Worm (Caenorhabditis elegans) whole organism, L3 larva: Measurements from ENCODE around the gene W07A12.8.

Experiments
- R02D3.7 ChIP-seq: fragments of 150-350 bp; optimal IDR thresholded peaks from 2 replicates; lab custom pipeline; 2014; ENCODE audit warnings: missing biosample characterization, missing genetic modification characterization
- ZK546.5 ChIP-seq: sonication (generic microtip); optimal IDR thresholded peaks from 2 replicates; lab custom pipeline; 2017; ENCODE audit warnings: missing biosample characterization, missing genetic modification characterization
- ama-1 ChIP-seq: fragments of 150-350 bp; optimal IDR thresholded peaks from 2 replicates; lab custom pipeline; 2018
- ceh-82 ChIP-seq: fragments of 150-350 bp; optimal IDR thresholded peaks from 2 replicates; lab custom pipeline; 2014; ENCODE audit warnings: missing biosample characterization, missing genetic modification characterization
- daf-12 ChIP-seq: fragments of 150-350 bp; optimal IDR thresholded peaks from 2 replicates; lab custom pipeline; 2014; ENCODE audit warnings: missing biosample characterization, missing genetic modification reagents, missing genetic modification characterization
- egl-27 ChIP-seq: sonication (generic microtip); optimal IDR thresholded peaks from 4 replicates; lab custom pipeline; 2017; ENCODE audit warnings: missing biosample characterization, missing genetic modification reagents, missing genetic modification characterization
- egl-5 ChIP-seq: fragments of 150-350 bp; optimal IDR thresholded peaks from 2 replicates; lab custom pipeline; 2017; ENCODE audit warnings: missing biosample characterization, missing genetic modification reagents, missing genetic modification characterization, inconsistent platforms
- elt-1 ChIP-seq: fragments of 150-350 bp; optimal IDR thresholded peaks from 2 replicates; lab custom pipeline; 2014; ENCODE audit warnings: missing biosample characterization, missing genetic modification characterization
- elt-2 ChIP-seq: sonication (generic microtip); optimal IDR thresholded peaks from 2 replicates; lab custom pipeline; 2016; ENCODE audit warnings: missing genetic modification reagents, mild to moderate bottlenecking, missing genetic modification characterization, missing compliant biosample characterization
- eor-1 ChIP-seq, 2 experiments: fragments of 150-350 bp; optimal IDR thresholded peaks; 2 replicates each; lab custom pipeline; 2014 to 2018; ENCODE audit warnings: missing biosample characterization in 2 of 2, missing genetic modification characterization in 2 of 2
- fkh-2 ChIP-seq: fragments of 150-350 bp; optimal IDR thresholded peaks from 2 replicates; lab custom pipeline; 2014; ENCODE audit warnings: missing biosample characterization, missing genetic modification reagents, missing genetic modification characterization
- fos-1 ChIP-seq: fragments of 150-350 bp; optimal IDR thresholded peaks from 2 replicates; lab custom pipeline; 2014; ENCODE audit warnings: missing biosample characterization, missing genetic modification characterization
- hmg-11 ChIP-seq: sonication (generic microtip); optimal IDR thresholded peaks from 2 replicates; lab custom pipeline; 2016; ENCODE audit warnings: missing genetic modification characterization, missing compliant biosample characterization
- lin-15B ChIP-seq: fragments of 150-350 bp; optimal IDR thresholded peaks from 2 replicates; lab custom pipeline; 2014; ENCODE audit warnings: missing biosample characterization, missing genetic modification characterization
- lin-39 ChIP-seq: fragments of 150-350 bp; optimal IDR thresholded peaks from 2 replicates; lab custom pipeline; 2018; ENCODE audit warnings: missing biosample characterization, missing genetic modification reagents, missing genetic modification characterization
- lsy-12 ChIP-seq: sonication (generic microtip); optimal IDR thresholded peaks from 2 replicates; lab custom pipeline; 2016; ENCODE audit warnings: mild to moderate bottlenecking, missing genetic modification characterization, missing compliant biosample characterization
- mdl-1 ChIP-seq: fragments of 150-350 bp; optimal IDR thresholded peaks from 2 replicates; lab custom pipeline; 2014; ENCODE audit warnings: missing biosample characterization, missing genetic modification characterization
- mml-1 ChIP-seq: fragments of 150-350 bp; sonication (generic microtip); optimal IDR thresholded peaks from 3 replicates; lab custom pipeline; 2014; ENCODE audit warnings: missing biosample characterization, missing genetic modification characterization
- nfya-1 ChIP-seq: sonication (generic microtip); optimal IDR thresholded peaks from 2 replicates; lab custom pipeline; 2017; ENCODE audit warnings: missing genetic modification characterization, mild to moderate bottlenecking, missing compliant biosample characterization, antibody characterized with exemption, moderate library complexity; ENCODE audit not compliant: insufficient read depth
- nhr-11 ChIP-seq: fragments of 150-350 bp; optimal IDR thresholded peaks from 2 replicates; lab custom pipeline; 2014; ENCODE audit warnings: missing biosample characterization, missing genetic modification characterization
- nhr-12 ChIP-seq: fragments of 150-350 bp; optimal IDR thresholded peaks from 2 replicates; lab custom pipeline; 2014; ENCODE audit warnings: missing biosample characterization, missing genetic modification characterization
- nhr-23 ChIP-seq: fragments of 150-350 bp; optimal IDR thresholded peaks from 2 replicates; lab custom pipeline; 2014; ENCODE audit warnings: missing biosample characterization, missing genetic modification reagents, missing genetic modification characterization
- nhr-25 ChIP-seq: sonication (generic microtip); optimal IDR thresholded peaks from 2 replicates; lab custom pipeline; 2017; ENCODE audit warnings: missing biosample characterization, missing genetic modification characterization
- nhr-28 ChIP-seq: fragments of 150-350 bp; optimal IDR thresholded peaks from 2 replicates; lab custom pipeline; 2014; ENCODE audit warnings: missing biosample characterization, missing genetic modification characterization
- nhr-43 ChIP-seq: sonication (generic microtip); optimal IDR thresholded peaks from 2 replicates; lab custom pipeline; 2016; ENCODE audit warnings: mild to moderate bottlenecking, missing genetic modification characterization, missing compliant biosample characterization; ENCODE audit not compliant: poor library complexity, severe bottlenecking
- nhr-67 ChIP-seq: fragments of 150-350 bp; optimal IDR thresholded peaks from 2 replicates; lab custom pipeline; 2014; ENCODE audit warnings: missing biosample characterization, missing genetic modification characterization
- nhr-76 ChIP-seq: fragments of 150-350 bp; sonication (generic microtip); optimal IDR thresholded peaks from 5 replicates; lab custom pipeline; 2014; ENCODE audit warnings: missing biosample characterization, missing genetic modification characterization
- nhr-77 ChIP-seq: fragments of 150-350 bp; optimal IDR thresholded peaks from 2 replicates; lab custom pipeline; 2014; ENCODE audit warnings: missing biosample characterization, missing genetic modification characterization
- pha-4 ChIP-seq: fragments of 150-350 bp; optimal IDR thresholded peaks from 2 replicates; lab custom pipeline; 2014; ENCODE audit warnings: missing biosample characterization, missing genetic modification reagents, missing genetic modification characterization
- sea-2 ChIP-seq: fragments of 150-350 bp; sonication (generic microtip); optimal IDR thresholded peaks from 4 replicates; lab custom pipeline; 2014; ENCODE audit warnings: missing biosample characterization, missing genetic modification reagents, missing genetic modification characterization
- skn-1 ChIP-seq: fragments of 150-350 bp; optimal IDR thresholded peaks from 2 replicates; lab custom pipeline; 2014; ENCODE audit warnings: missing biosample characterization, missing genetic modification characterization
- unc-39 ChIP-seq: sonication (generic microtip); optimal IDR thresholded peaks from 4 replicates; lab custom pipeline; 2017; ENCODE audit warnings: missing biosample characterization, missing genetic modification characterization
- zag-1 ChIP-seq: fragments of 150-350 bp; optimal IDR thresholded peaks from 2 replicates; lab custom pipeline; 2014; ENCODE audit warnings: missing biosample characterization, missing genetic modification characterization
- ztf-4 ChIP-seq: fragments of 150-350 bp; optimal IDR thresholded peaks from 2 replicates; lab custom pipeline; 2014; ENCODE audit warnings: missing biosample characterization, missing genetic modification characterization

W07A12.8 gene

DNA sequence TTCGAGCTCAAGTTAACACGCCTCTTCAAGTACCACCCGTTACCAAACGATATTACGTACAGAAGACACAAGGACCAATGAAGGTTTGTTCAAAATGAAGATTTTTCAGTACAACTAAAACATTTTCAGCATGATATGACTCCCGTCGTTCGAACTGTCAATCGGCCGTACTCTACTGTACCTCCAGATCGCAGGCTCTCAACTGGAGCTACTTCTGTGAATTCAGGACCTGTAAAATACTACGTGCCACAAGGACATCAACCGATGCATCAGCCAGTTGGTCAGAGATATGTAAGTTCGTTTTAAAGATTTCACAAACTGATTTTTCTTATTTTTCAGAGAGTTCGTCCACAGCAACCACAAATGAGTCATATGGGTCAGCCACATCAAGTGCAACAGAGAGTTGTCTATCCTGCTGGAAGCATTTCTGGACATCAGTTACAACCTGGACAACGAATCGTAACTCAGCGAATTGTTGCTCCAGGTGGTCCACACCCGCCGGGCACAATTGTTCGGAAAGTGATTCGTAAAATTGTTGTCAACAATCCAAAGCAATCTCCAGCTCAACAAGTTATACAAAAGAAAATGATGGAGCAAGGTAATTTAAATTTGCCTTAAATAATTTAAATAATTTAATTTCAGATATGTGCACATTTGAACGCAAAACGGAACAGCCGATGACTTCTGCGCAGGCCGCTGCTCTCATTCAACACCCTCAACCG is 6.0 kb upstream of the W07A12.8 start:
- no peak for TF ChIP-seq nfya-1 (tag; lab: Kevin White, UChicago)
- no peak for TF ChIP-seq eor-1 (tag; optimal IDR thresholded peaks at IDR 0.05; lab: Kevin White, UChicago)
- no peak for TF ChIP-seq mdl-1 (tag; lab: Kevin White, UChicago)
- TF ChIP-seq R02D3.7 (tag; lab: Kevin White, UChicago), result no peak
- no peak for TF ChIP-seq nhr-43 (tag; lab: Kevin White, UChicago)
- no peak for TF ChIP-seq nhr-67 (tag; lab: Kevin White, UChicago)
- TF ChIP-seq lin-39 (tag; lab: Kevin White, UChicago), result no peak
- no peak for TF ChIP-seq hmg-11 (tag; lab: Kevin White, UChicago)
- TF ChIP-seq fkh-2 (tag; lab: Kevin White, UChicago), result no peak
- TF ChIP-seq ama-1 (lab: Kevin White, UChicago), result no peak
- no peak for TF ChIP-seq pha-4 (tag; lab: Kevin White, UChicago)

DNA sequence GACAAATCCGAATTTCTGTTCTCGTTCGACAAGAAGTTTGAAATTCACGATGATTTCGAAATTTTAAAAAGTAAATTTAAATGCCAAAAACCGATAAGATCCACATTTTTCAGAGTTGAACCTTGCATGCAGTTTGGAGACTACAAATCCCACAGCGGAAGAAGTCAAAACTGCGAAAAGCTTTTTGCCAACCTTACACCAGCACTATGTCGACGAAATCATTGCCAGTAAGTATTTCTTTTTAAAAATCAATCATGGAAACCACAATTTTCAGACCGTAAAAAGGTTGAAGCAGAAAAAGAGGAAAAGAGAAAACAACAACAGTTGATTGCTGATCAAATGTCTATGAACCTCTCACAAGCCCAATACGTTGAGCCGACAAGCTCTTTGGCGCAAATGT is 5.2 kb upstream of the W07A12.8 start:
- no peak for TF ChIP-seq skn-1
- TF ChIP-seq unc-39 (tag; lab: Kevin White, UChicago), result no peak

DNA sequence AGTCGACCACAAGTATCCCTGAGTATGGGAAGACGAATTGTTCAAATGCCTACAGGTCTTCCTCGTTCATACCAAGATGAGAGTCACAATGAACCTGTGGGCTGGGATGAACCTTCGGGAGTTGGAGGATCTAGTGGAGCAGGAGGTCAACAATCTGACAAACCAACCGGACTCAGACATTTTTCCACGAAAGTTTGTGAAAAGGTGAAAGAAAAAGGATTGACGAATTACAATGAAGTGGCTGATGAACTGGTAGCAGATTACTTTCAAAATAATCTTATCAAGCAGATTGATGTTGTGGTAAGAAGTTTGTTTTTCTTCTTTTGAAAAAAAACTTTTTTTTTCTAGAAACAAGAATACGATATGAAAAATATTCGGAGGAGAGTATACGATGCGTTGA is 4.4 kb upstream of the W07A12.8 start:
- TF ChIP-seq daf-12 (tag; lab: Kevin White, UChicago) (no peak), nhr-76 (no peak), mml-1 (tag; lab: Kevin White, UChicago) (no peak), ceh-82 (no peak), R02D3.7 (tag; lab: Kevin White, UChicago) (no peak), skn-1 (no peak), egl-27 (tag; lab: Kevin White, UChicago) (no peak), zag-1 (tag; lab: Kevin White, UChicago) (no peak), nhr-12 (tag; lab: Kevin White, UChicago) (no peak), nhr-77 (tag; lab: Kevin White, UChicago) (no peak), sea-2 (GFP tag; lab: Kevin White, UChicago) (no peak), elt-1 (tag; lab: Kevin White, UChicago) (no peak), nhr-23 (no peak)

DNA sequence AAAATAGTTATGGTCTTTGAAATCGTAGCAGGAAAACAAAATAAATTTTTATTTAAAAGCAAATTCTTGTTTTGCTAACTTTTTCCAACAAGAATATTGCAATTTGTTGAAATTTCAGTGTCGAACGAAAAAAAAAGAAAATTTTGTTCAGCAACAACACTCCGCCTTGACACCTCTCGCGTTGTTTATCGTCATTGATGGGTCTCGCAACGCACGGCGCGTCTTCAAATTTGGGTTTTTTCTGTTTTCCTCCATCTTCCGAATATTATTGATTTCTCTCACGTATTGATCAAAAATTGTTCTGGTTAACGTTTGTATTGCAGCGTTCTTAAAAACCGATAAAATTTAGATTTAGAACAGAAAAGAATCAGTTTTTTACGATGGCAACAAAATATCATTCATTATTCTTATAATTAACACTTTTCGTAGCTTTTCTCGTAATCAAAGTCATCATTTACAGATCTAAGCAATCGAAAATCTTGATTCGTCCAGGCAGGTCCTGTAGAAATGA is 3.9 kb upstream of the W07A12.8 start, which contains the start of gene dpl-1:
dpl-1 (plus strand) TSS at position 461 of the 511 bp plus-strand sequence.
- TF ChIP-seq nfya-1 (tag; lab: Kevin White, UChicago) (peak; percentile 62), skn-1 (no peak), fos-1 (tag; lab: Kevin White, UChicago) (no peak), eor-1 (tag; optimal IDR thresholded peaks at IDR 0.05; lab: Kevin White, UChicago) (no peak), nhr-43 (tag; lab: Kevin White, UChicago) (no peak), nhr-23 (no peak), pha-4 (tag; lab: Kevin White, UChicago) (peak; percentile 74), ama-1 (lab: Kevin White, UChicago) (no peak), nhr-11 (tag; lab: Kevin White, UChicago) (no peak), nhr-28 (tag; lab: Kevin White, UChicago) (no peak), unc-39 (tag; lab: Kevin White, UChicago) (no peak), lsy-12 (tag; lab: Kevin White, UChicago) (no peak), nhr-12 (tag; lab: Kevin White, UChicago) (no peak), egl-5 (peak; percentile 19), ZK546.5 (tag; lab: Kevin White, UChicago) (no peak), ztf-4 (no peak), lin-15B (peak; percentile 63), mml-1 (tag; lab: Kevin White, UChicago) (no peak), elt-2 (tag; lab: Kevin White, UChicago) (peak; percentile 21), nhr-25 (peak; percentile 47), nhr-76 (no peak)
